Worm (Caenorhabditis elegans): ENCODE measurements around the gene rbm-25.

The rbm-25 gene

DNA sequence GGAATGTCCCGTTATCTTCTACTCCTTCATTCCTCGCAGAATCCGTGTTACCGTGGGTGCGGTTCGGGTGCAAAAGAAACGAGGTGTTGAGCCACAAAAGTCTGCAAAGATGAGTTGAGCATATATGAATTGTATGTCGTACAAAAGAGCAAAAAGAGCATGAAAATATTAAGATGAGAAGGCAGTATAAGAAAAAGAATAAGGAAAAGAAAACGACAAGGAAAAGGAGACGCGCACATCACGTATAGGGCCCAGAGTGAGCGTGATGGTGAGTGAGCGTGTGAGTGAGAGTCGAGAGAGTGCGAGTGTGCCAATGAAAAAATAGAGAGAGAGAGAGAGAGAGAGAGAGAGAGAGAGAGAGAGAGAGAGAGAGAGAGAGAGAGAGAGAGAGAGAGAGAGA is 35.1 kb upstream of the rbm-25 start, which contains the start of gene egl-10:
Gene egl-10 (minus strand): TSS at position 101 of the 400 bp plus-strand sequence.
- TF ChIP-seq C38D4.7 (GFP tag; optimal IDR thresholded peaks at IDR 0.05) (no peak), unc-55 (GFP tag; optimal IDR thresholded peaks at IDR 0.05) (no peak), ceh-6 (GFP tag; optimal IDR thresholded peaks at IDR 0.05) (no peak), hlh-13 (GFP tag; optimal IDR thresholded peaks at IDR 0.05) (no peak), hlh-8 (tag; optimal IDR thresholded peaks at IDR 0.05) (no peak), Y22D7AL.16 (tag; optimal IDR thresholded peaks at IDR 0.05) (no peak), ceh-34 (tag; optimal IDR thresholded peaks at IDR 0.05) (no peak), ama-1 (optimal IDR thresholded peaks at IDR 0.05) (no peak), syd-9 (tag; optimal IDR thresholded peaks at IDR 0.05) (no peak), ztf-16 (tag; optimal IDR thresholded peaks at IDR 0.05) (no peak), unc-3 (GFP tag; conservative IDR thresholded peaks at IDR 0.05) (no peak), unc-3 (tag; optimal IDR thresholded peaks at IDR 0.05) (no peak), ceh-18 (tag; optimal IDR thresholded peaks at IDR 0.05) (no peak)

DNA sequence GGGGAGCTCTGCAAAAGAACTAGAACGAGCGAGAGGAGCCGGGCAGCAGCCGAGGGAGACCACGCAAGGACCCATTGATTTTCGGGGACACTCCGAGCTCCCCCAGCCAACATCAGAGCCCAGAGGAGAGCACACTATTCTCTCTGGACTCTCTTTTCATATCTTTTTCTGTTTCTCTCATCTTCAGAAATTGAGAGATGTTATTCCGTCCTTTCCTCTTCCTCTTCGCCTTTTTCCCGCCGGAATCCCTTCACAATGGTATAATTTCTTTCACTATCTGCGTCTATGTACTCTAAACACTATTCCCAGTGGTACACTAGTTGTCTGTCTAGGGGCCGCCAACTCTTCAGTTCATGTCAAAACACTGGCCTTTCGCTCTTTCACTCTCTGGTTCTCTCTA is 32.6 kb upstream of the rbm-25 start:
- TF ChIP-seq ceh-19 (GFP tag; optimal IDR thresholded peaks at IDR 0.05): no peak
- peak; percentile 92 for TF ChIP-seq ceh-48 (tag; optimal IDR thresholded peaks at IDR 0.05)
- no peak for TF ChIP-seq hlh-30 (tag; optimal IDR thresholded peaks at IDR 0.05; ENCODE audit: insufficient read depth)
- no peak for TF ChIP-seq lim-6 (tag; optimal IDR thresholded peaks at IDR 0.05)
- peak; percentile 44 for TF ChIP-seq madf-2 (tag; optimal IDR thresholded peaks at IDR 0.05)
- TF ChIP-seq Y22D7AL.16 (tag; optimal IDR thresholded peaks at IDR 0.05): no peak
- no peak for TF ChIP-seq ceh-2 (tag; optimal IDR thresholded peaks at IDR 0.05)
- no peak for TF ChIP-seq hlh-15 (tag; optimal IDR thresholded peaks at IDR 0.05)
- TF ChIP-seq sox-2 (GFP tag; IDR thresholded peaks at IDR 0.05): peak; percentile 38; the same call in 1 of the 2 replicates
- TF ChIP-seq hlh-8 (tag; optimal IDR thresholded peaks at IDR 0.05): no peak
- TF ChIP-seq pqm-1 (tag; optimal IDR thresholded peaks at IDR 0.05): no peak
- TF ChIP-seq dve-1 (tag; optimal IDR thresholded peaks at IDR 0.05): no peak
- peak; percentile 88 for TF ChIP-seq ceh-14 (tag; optimal IDR thresholded peaks at IDR 0.05)
- peak; percentile 29 for TF ChIP-seq ceh-30 (tag; optimal IDR thresholded peaks at IDR 0.05)
- no peak for TF ChIP-seq lin-11 (tag; optimal IDR thresholded peaks at IDR 0.05)
- peak; percentile 90 for TF ChIP-seq unc-55 (GFP tag; optimal IDR thresholded peaks at IDR 0.05)
- TF ChIP-seq fkh-6 (tag; optimal IDR thresholded peaks at IDR 0.05): no peak
- TF ChIP-seq K02D7.2 (tag; optimal IDR thresholded peaks at IDR 0.05): no peak
- TF ChIP-seq ceh-45 (GFP tag; IDR thresholded peaks at IDR 0.05): no peak
- no peak for TF ChIP-seq mec-3 (tag; optimal IDR thresholded peaks at IDR 0.05; ENCODE audit: borderline replicate concordance)
- TF ChIP-seq hlh-6 (tag; optimal IDR thresholded peaks at IDR 0.05): no peak
- TF ChIP-seq dmd-4 (tag; optimal IDR thresholded peaks at IDR 0.05; ENCODE audit: borderline replicate concordance): no peak
- peak; percentile 75 for TF ChIP-seq nfya-1 (tag; optimal IDR thresholded peaks at IDR 0.05)
- no peak for TF ChIP-seq pha-2 (tag; optimal IDR thresholded peaks at IDR 0.05)
- TF ChIP-seq T23F11.4 (GFP tag; optimal IDR thresholded peaks at IDR 0.05): no peak
- no peak for TF ChIP-seq ttx-3 (tag; optimal IDR thresholded peaks at IDR 0.05)
- TF ChIP-seq ets-4 (tag; optimal IDR thresholded peaks at IDR 0.05): no peak
- TF ChIP-seq sox-4 (tag; optimal IDR thresholded peaks at IDR 0.05): no peak
- TF ChIP-seq K09A11.1 (tag; optimal IDR thresholded peaks at IDR 0.05; ENCODE audit: insufficient read depth): peak; percentile 13
- TF ChIP-seq C08G9.2 (tag; optimal IDR thresholded peaks at IDR 0.05): no peak
- peak; percentile 23 for TF ChIP-seq fax-1 (tag; optimal IDR thresholded peaks at IDR 0.05)
- no peak for TF ChIP-seq ama-1 (optimal IDR thresholded peaks at IDR 0.05)
- no peak for TF ChIP-seq unc-86 (tag; optimal IDR thresholded peaks at IDR 0.05)
- TF ChIP-seq ztf-16 (tag; optimal IDR thresholded peaks at IDR 0.05): no peak
- no peak for TF ChIP-seq ceh-22 (tag; optimal IDR thresholded peaks at IDR 0.05)
- TF ChIP-seq rnt-1 (tag; optimal IDR thresholded peaks at IDR 0.05): peak; percentile 65
- no peak for TF ChIP-seq npax-4 (tag; optimal IDR thresholded peaks at IDR 0.05)
- no peak for TF ChIP-seq ceh-6 (GFP tag; optimal IDR thresholded peaks at IDR 0.05)
- no peak for TF ChIP-seq C38D4.7 (GFP tag; optimal IDR thresholded peaks at IDR 0.05)
- no peak for TF ChIP-seq che-1 (tag; optimal IDR thresholded peaks at IDR 0.05)
- TF ChIP-seq pros-1 (tag; optimal IDR thresholded peaks at IDR 0.05): no peak
- no peak for TF ChIP-seq tbx-7 (tag; optimal IDR thresholded peaks at IDR 0.05)
- no peak for TF ChIP-seq ahr-1 (tag; optimal IDR thresholded peaks at IDR 0.05)
- TF ChIP-seq unc-3 (GFP tag; conservative IDR thresholded peaks at IDR 0.05): no peak
- TF ChIP-seq unc-3 (tag; optimal IDR thresholded peaks at IDR 0.05): peak; percentile 81
- peak; percentile 43 for TF ChIP-seq F13H6.1 (tag; optimal IDR thresholded peaks at IDR 0.05)
- peak; percentile 83 for TF ChIP-seq tbx-2 (tag; optimal IDR thresholded peaks at IDR 0.05)

All from whole organism, late embryonic.